Worm (Caenorhabditis elegans) whole organism, young adult: ENCODE measurements around the gene lron-2.

Source experiments
- B0336.3 ChIP-seq: fragments of 200-800 bp; sonication (Bioruptor generic); IDR thresholded peaks from 2 replicates; pipeline ENCODE4 v1.3.6; 2022; ENCODE audit warnings: missing genetic modification characterization, missing compliant biosample characterization
- efl-1 ChIP-seq: fragments of 150-350 bp; optimal IDR thresholded peaks from 2 replicates; lab custom pipeline; 2014; ENCODE audit warnings: missing biosample characterization, missing genetic modification reagents, missing genetic modification characterization
- mes-4 ChIP-seq: sonication (generic microtip); optimal IDR thresholded peaks from 2 replicates; lab custom pipeline; 2016; ENCODE audit warnings: missing genotype, missing genetic modification characterization, missing compliant biosample characterization
- pha-4 ChIP-seq: fragments of 150-350 bp; sonication (generic microtip); optimal IDR thresholded peaks from 2 replicates; lab custom pipeline; 2014; ENCODE audit warnings: missing biosample characterization, missing genetic modification reagents, missing genetic modification characterization
- tlf-1 ChIP-seq: fragments of 200-800 bp; sonication (Bioruptor generic); optimal IDR thresholded peaks from 2 replicates; lab custom pipeline; 2018; ENCODE audit warnings: mild to moderate bottlenecking, missing genetic modification characterization, missing compliant biosample characterization
- unc-130 ChIP-seq: sonication (generic microtip); optimal IDR thresholded peaks from 2 replicates; lab custom pipeline; 2016; ENCODE audit warnings: missing genetic modification reagents, missing genetic modification characterization, missing compliant biosample characterization
- unc-62 ChIP-seq: fragments of 150-350 bp; optimal IDR thresholded peaks from 2 replicates; lab custom pipeline; 2014; ENCODE audit warnings: missing biosample characterization, missing genetic modification reagents, missing genetic modification characterization
- ztf-28 ChIP-seq: fragments of 200-800 bp; sonication (Bioruptor generic); IDR thresholded peaks from 2 replicates; pipeline ENCODE4 v1.3.6; 2022; ENCODE audit warnings: missing genetic modification reagents, missing genetic modification characterization, missing compliant biosample characterization

DNA sequence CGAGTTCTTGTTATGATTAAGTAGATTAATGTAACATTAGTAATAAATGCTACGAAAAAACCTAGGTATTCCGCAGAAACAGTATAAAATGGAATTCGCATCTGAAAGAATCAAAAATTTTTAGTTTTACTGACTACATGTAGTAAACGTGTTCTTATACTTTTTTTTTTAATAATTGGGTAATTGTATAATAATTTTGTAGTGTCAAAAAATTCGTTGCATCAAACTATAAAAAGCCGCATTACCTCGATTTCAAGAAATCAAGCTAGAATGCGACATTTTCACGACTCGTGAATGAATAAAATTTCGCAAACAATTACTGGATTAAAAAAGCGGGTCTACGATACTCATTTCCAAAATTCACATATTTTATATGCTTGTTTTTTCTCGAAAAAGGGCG lies 38.2 kb downstream of the lron-2 start, which contains the start of gene str-94:
- TF ChIP-seq B0336.3 (GFP tag; lab: Robert Waterston, UW) (no peak), ztf-28 (GFP tag; lab: Robert Waterston, UW) (no peak), unc-62 (no peak), pha-4 (tag; lab: Kevin White, UChicago) (no peak), tlf-1 (GFP tag; lab: Kevin White, UChicago) (no peak), unc-130 (GFP tag; lab: Kevin White, UChicago) (no peak), mes-4 (tag; lab: Kevin White, UChicago) (no peak), efl-1 (GFP tag; lab: Kevin White, UChicago) (no peak)
